Fruit fly (Drosophila melanogaster) Kc167 (cell line): ENCODE results near the gene pbl.

Experiments
- insv ChIP-seq: fragments of >200 bp; optimal IDR thresholded peaks from 3 replicates; lab custom pipeline; 2018; ENCODE audit warnings: missing external identifiers
- psq ChIP-seq: fragments of >200 bp; optimal IDR thresholded peaks from 2 replicates; lab custom pipeline; 2017; ENCODE audit warnings: missing external identifiers
- ttk ChIP-seq: sonication (Bioruptor generic); optimal IDR thresholded peaks from 2 replicates; lab custom pipeline; 2017; ENCODE audit warnings: missing external identifiers

- TF ChIP-seq psq (no peak), ttk (lab: Kevin White, UChicago) (no peak), insv (lab: Kevin White, UChicago) (no peak)
These were observed 64.0 kb downstream of the pbl start for dm6 chr3L:7847656-7848252.
